Fruit fly (Drosophila melanogaster) whole organism, prepupa: ENCODE results near the gene Ppcs.

Experiments used
- CG10631 ChIP-seq: fragments of 200-800 bp; sonication (Bioruptor generic); optimal IDR thresholded peaks from 2 replicates; lab custom pipeline; 2016; ENCODE audit warnings: missing biosample characterization, missing genetic modification characterization
- CG10669 ChIP-seq: fragments of 200-800 bp; sonication (Bioruptor generic); optimal IDR thresholded peaks from 3 replicates; lab custom pipeline; 2018; ENCODE audit warnings: missing biosample characterization, mild to moderate bottlenecking, missing genetic modification characterization, moderate library complexity
- CG11294 ChIP-seq: fragments of 200-800 bp; sonication (Bioruptor generic); IDR thresholded peaks from 2 replicates; pipeline ENCODE4 v1.3.6; 2022; ENCODE audit warnings: missing biosample characterization, missing genetic modification characterization
- CG11762 ChIP-seq: fragments of 200-800 bp; sonication (Bioruptor generic); optimal IDR thresholded peaks from 3 replicates; lab custom pipeline; 2016; ENCODE audit warnings: missing biosample characterization, missing genetic modification characterization; ENCODE audit not compliant: insufficient read depth
- CG11902 ChIP-seq: fragments of 200-800 bp; sonication (Bioruptor generic); optimal IDR thresholded peaks from 3 replicates; lab custom pipeline; 2016; ENCODE audit warnings: missing biosample characterization, missing genetic modification characterization
- CG15336 ChIP-seq: fragments of 200-800 bp; sonication (Bioruptor generic); IDR thresholded peaks from 2 replicates; pipeline ENCODE4 v1.3.6; 2022; ENCODE audit warnings: missing biosample characterization, missing genetic modification characterization
- CG1621 ChIP-seq: fragments of 200-800 bp; sonication (Bioruptor generic); optimal IDR thresholded peaks from 3 replicates; lab custom pipeline; 2018; ENCODE audit warnings: missing biosample characterization, mild to moderate bottlenecking, missing genetic modification characterization
- CG16779 ChIP-seq: fragments of 200-800 bp; sonication (Bioruptor generic); optimal IDR thresholded peaks from 3 replicates; lab custom pipeline; 2017; ENCODE audit warnings: missing biosample characterization, mild to moderate bottlenecking, missing genetic modification characterization
- CG3032 ChIP-seq: fragments of 200-800 bp; optimal IDR thresholded peaks from 2 replicates; lab custom pipeline; 2019; ENCODE audit warnings: missing biosample characterization, mild to moderate bottlenecking, missing genetic modification characterization, moderate library complexity
- CG31627 ChIP-seq: fragments of 200-800 bp; sonication (Bioruptor generic); optimal IDR thresholded peaks from 3 replicates; lab custom pipeline; 2016; ENCODE audit warnings: missing biosample characterization, missing genetic modification characterization
- CG32006 ChIP-seq: fragments of 200-800 bp; sonication (Bioruptor generic); optimal IDR thresholded peaks from 3 replicates; lab custom pipeline; 2017; ENCODE audit warnings: missing biosample characterization, mild to moderate bottlenecking, missing genetic modification characterization
- CG34406 ChIP-seq: fragments of 200-800 bp; sonication (Bioruptor generic); optimal IDR thresholded peaks from 3 replicates; lab custom pipeline; 2016; ENCODE audit warnings: missing biosample characterization, missing genetic modification characterization
- CG3919 ChIP-seq: fragments of 200-800 bp; sonication (Bioruptor generic); optimal IDR thresholded peaks from 3 replicates; lab custom pipeline; 2016; ENCODE audit warnings: missing biosample characterization, missing genetic modification characterization
- CG4318 ChIP-seq: fragments of 200-800 bp; sonication (Bioruptor generic); optimal IDR thresholded peaks from 3 replicates; lab custom pipeline; 2017; ENCODE audit warnings: missing biosample characterization, mild to moderate bottlenecking, missing genetic modification characterization
- CG6163 ChIP-seq: fragments of 200-800 bp; sonication (Bioruptor generic); IDR thresholded peaks from 3 replicates; pipeline ENCODE4 v1.3.6; 2022; ENCODE audit warnings: missing biosample characterization, missing genetic modification characterization
- CG6276 ChIP-seq: fragments of 200-800 bp; sonication (Bioruptor generic); optimal IDR thresholded peaks from 2 replicates; lab custom pipeline; 2017; ENCODE audit warnings: missing biosample characterization, mild to moderate bottlenecking, missing genetic modification characterization
- CG6792 ChIP-seq: fragments of 200-800 bp; sonication (Bioruptor generic); optimal IDR thresholded peaks from 3 replicates; lab custom pipeline; 2016; ENCODE audit warnings: missing biosample characterization, missing genetic modification characterization
- CG6808 ChIP-seq: fragments of 200-800 bp; sonication (Bioruptor generic); optimal IDR thresholded peaks from 3 replicates; lab custom pipeline; 2017; ENCODE audit warnings: missing biosample characterization, missing genetic modification characterization, mild to moderate bottlenecking, moderate library complexity, missing genetic modification reagents
- CG7368 ChIP-seq: fragments of 200-800 bp; sonication (Bioruptor generic); optimal IDR thresholded peaks from 3 replicates; lab custom pipeline; 2016; ENCODE audit warnings: missing biosample characterization, missing genetic modification characterization
- CG8119 ChIP-seq: fragments of 200-800 bp; sonication (Bioruptor generic); IDR thresholded peaks from 3 replicates; pipeline ENCODE4 v1.3.6; 2022; ENCODE audit warnings: missing biosample characterization, missing genetic modification characterization
- CG8319 ChIP-seq: fragments of 200-800 bp; sonication (Bioruptor generic); optimal IDR thresholded peaks from 3 replicates; lab custom pipeline; 2016; ENCODE audit warnings: missing biosample characterization, missing genetic modification characterization
- CG9139 ChIP-seq: fragments of 200-800 bp; sonication (Bioruptor generic); optimal IDR thresholded peaks from 3 replicates; lab custom pipeline; 2017; ENCODE audit warnings: missing biosample characterization, mild to moderate bottlenecking, missing genetic modification characterization
- Eip75B ChIP-seq: fragments of 200-800 bp; sonication (Bioruptor generic); optimal IDR thresholded peaks from 3 replicates; lab custom pipeline; 2016; ENCODE audit warnings: missing biosample characterization, missing genetic modification characterization
- Eip78C ChIP-seq: fragments of 200-800 bp; sonication (Bioruptor generic); peaks from one replicate; lab custom pipeline; 2016; ENCODE audit warnings: missing biosample characterization, missing genetic modification characterization
- Ets21C ChIP-seq: fragments of 200-800 bp; sonication (Bioruptor generic); optimal IDR thresholded peaks from 3 replicates; lab custom pipeline; 2016; ENCODE audit warnings: missing biosample characterization, missing genetic modification characterization
- Ets96B ChIP-seq: fragments of 200-800 bp; optimal IDR thresholded peaks from 2 replicates; lab custom pipeline; 2019; ENCODE audit warnings: missing biosample characterization, mild to moderate bottlenecking, missing genetic modification characterization, moderate library complexity
- Gug ChIP-seq: fragments of 200-800 bp; sonication (Bioruptor generic); IDR thresholded peaks from 2 replicates; pipeline ENCODE4 v1.3.6; 2022; ENCODE audit warnings: missing biosample characterization, missing genetic modification characterization
- Hr38 ChIP-seq: sonication (Bioruptor generic); optimal IDR thresholded peaks from 2 replicates; lab custom pipeline; 2016; ENCODE audit warnings: missing biosample characterization, missing genetic modification characterization
- Hr39 ChIP-seq: fragments of 200-800 bp; sonication (Bioruptor generic); optimal IDR thresholded peaks from 2 replicates; lab custom pipeline; 2016; ENCODE audit warnings: missing biosample characterization, missing genetic modification characterization
- Hr4 ChIP-seq: fragments of 200-800 bp; sonication (Bioruptor generic); optimal IDR thresholded peaks from 3 replicates; lab custom pipeline; 2016; ENCODE audit warnings: missing biosample characterization, missing genetic modification characterization
- Lpt ChIP-seq: fragments of 200-800 bp; sonication (Bioruptor generic); optimal IDR thresholded peaks from 3 replicates; lab custom pipeline; 2016; ENCODE audit warnings: missing biosample characterization, missing genetic modification characterization
- Met ChIP-seq: fragments of 200-800 bp; sonication (Bioruptor generic); optimal IDR thresholded peaks from 3 replicates; lab custom pipeline; 2016; ENCODE audit warnings: missing biosample characterization, missing genetic modification characterization
- Smox ChIP-seq: fragments of 200-800 bp; sonication (Bioruptor generic); optimal IDR thresholded peaks from 3 replicates; lab custom pipeline; 2016; ENCODE audit warnings: missing biosample characterization, missing genetic modification characterization
- Sox102F ChIP-seq: fragments of 200-800 bp; sonication (Bioruptor generic); optimal IDR thresholded peaks from 2 replicates; lab custom pipeline; 2016; ENCODE audit warnings: missing biosample characterization, mild to moderate bottlenecking, missing genetic modification characterization
- Sox14 ChIP-seq: fragments of 200-800 bp; sonication (Bioruptor generic); optimal IDR thresholded peaks from 3 replicates; lab custom pipeline; 2016; ENCODE audit warnings: missing biosample characterization, missing genetic modification characterization
- achi ChIP-seq: fragments of 200-800 bp; sonication (Bioruptor generic); optimal IDR thresholded peaks from 3 replicates; lab custom pipeline; 2016; ENCODE audit warnings: missing biosample characterization, missing genetic modification characterization
- dsx ChIP-seq: fragments of 200-800 bp; optimal IDR thresholded peaks from 3 replicates; lab custom pipeline; 2019; ENCODE audit warnings: missing biosample characterization, mild to moderate bottlenecking, missing genetic modification characterization, moderate library complexity; ENCODE audit not compliant: poor library complexity, severe bottlenecking
- eg ChIP-seq: fragments of 200-800 bp; sonication (Bioruptor generic); IDR thresholded peaks from 3 replicates; pipeline ENCODE4 v1.3.6; 2022; ENCODE audit warnings: missing biosample characterization, missing genetic modification characterization
- fd59A ChIP-seq: fragments of 200-800 bp; sonication (Bioruptor generic); optimal IDR thresholded peaks from 2 replicates; lab custom pipeline; 2017; ENCODE audit warnings: missing biosample characterization, mild to moderate bottlenecking, missing genetic modification characterization, missing genetic modification reagents
- fkh ChIP-seq: fragments of 200-800 bp; sonication (Bioruptor generic); optimal IDR thresholded peaks from 3 replicates; lab custom pipeline; 2017; ENCODE audit warnings: missing biosample characterization, mild to moderate bottlenecking, missing genetic modification characterization, moderate library complexity
- lz ChIP-seq: fragments of 200-800 bp; sonication (Bioruptor generic); optimal IDR thresholded peaks from 3 replicates; lab custom pipeline; 2016; ENCODE audit warnings: missing biosample characterization, missing genetic modification characterization
- pdm3 ChIP-seq: fragments of 200-800 bp; sonication (Bioruptor generic); optimal IDR thresholded peaks from 3 replicates; lab custom pipeline; 2016; ENCODE audit warnings: missing biosample characterization, missing genetic modification characterization
- salr ChIP-seq, 2 experiments: fragments of 200-800 bp; sonication (Bioruptor generic); optimal IDR thresholded peaks; 3 replicates each; lab custom pipeline; 2016 to 2018; ENCODE audit warnings: missing biosample characterization in 2 of 2, missing genetic modification characterization in 2 of 2, mild to moderate bottlenecking in 1 of 2
- spab ChIP-seq: fragments of 200-800 bp; sonication (Bioruptor generic); optimal IDR thresholded peaks from 2 replicates; lab custom pipeline; 2017; ENCODE audit warnings: missing biosample characterization, mild to moderate bottlenecking, missing genetic modification characterization, missing genetic modification reagents
- ss ChIP-seq, 2 experiments: fragments of 200-800 bp; sonication (Bioruptor generic); optimal IDR thresholded peaks; 2 replicates in 1 of 2; 3 replicates in 1 of 2; lab custom pipeline; 2017 to 2018; ENCODE audit warnings: mild to moderate bottlenecking in 2 of 2, missing biosample characterization in 2 of 2, missing genetic modification characterization in 2 of 2, moderate library complexity in 1 of 2
- svp ChIP-seq: fragments of 200-800 bp; sonication (Bioruptor generic); peaks from one replicate; lab custom pipeline; 2016; ENCODE audit warnings: missing biosample characterization, missing genetic modification characterization
- vri ChIP-seq: fragments of 200-800 bp; sonication (Bioruptor generic); optimal IDR thresholded peaks from 3 replicates; lab custom pipeline; 2016; ENCODE audit warnings: missing biosample characterization, mild to moderate bottlenecking, missing genetic modification characterization

The Ppcs gene

dm6 chr3R:19106452-19106851, 41.3 kb downstream of the Ppcs start:
- TF ChIP-seq salr (GFP tag; optimal IDR thresholded peaks at IDR 0.05; lab: Kevin White, UChicago), result no peak
- no peak for TF ChIP-seq CG3919
- no peak for TF ChIP-seq CG16779 (tag; lab: Kevin White, UChicago)
- peak in 1 of 2 experiments; percentile 57 for TF ChIP-seq ss (GFP tag; optimal IDR thresholded peaks at IDR 0.05; lab: Kevin White, UChicago)
- TF ChIP-seq CG10631 (GFP tag; lab: Kevin White, UChicago), result no peak
- no peak for TF ChIP-seq fd59A (GFP tag; lab: Kevin White, UChicago)
- TF ChIP-seq dsx (GFP tag; lab: Kevin White, UChicago), result peak; percentile 2
- peak; percentile 3 for TF ChIP-seq CG9139 (GFP tag; lab: Kevin White, UChicago)
- TF ChIP-seq achi (GFP tag; lab: Kevin White, UChicago), result no peak
- no peak for TF ChIP-seq Smox
- TF ChIP-seq CG1621 (tag; lab: Kevin White, UChicago), result no peak
- TF ChIP-seq CG6808, result peak; percentile 20
- TF ChIP-seq CG31627 (GFP tag; lab: Kevin White, UChicago), result no peak
- TF ChIP-seq CG6276 (GFP tag; lab: Kevin White, UChicago), result peak; percentile 40
- TF ChIP-seq eg, result peak; percentile 34; the same call in 2 of the 3 replicates
- no peak for TF ChIP-seq spab (GFP tag; lab: Kevin White, UChicago)
- TF ChIP-seq CG6163 (GFP tag; lab: Robert Waterston, UW), result peak; percentile 19; the same call in 1 of the 3 replicates
- TF ChIP-seq, all 60 proteins: peak for 7

- TF ChIP-seq CG6163 (GFP tag; lab: Robert Waterston, UW), result peak; percentile 83
- peak; percentile 80 for TF ChIP-seq CG10669 (GFP tag; lab: Kevin White, UChicago)
- peak; percentile 18 for TF ChIP-seq CG11902
- TF ChIP-seq vri (GFP tag; lab: Kevin White, UChicago), result no peak
- TF ChIP-seq CG8319, result peak; percentile 49
- TF ChIP-seq Eip75B, result peak; percentile 78
- peak; percentile 60 for TF ChIP-seq CG6792 (GFP tag; lab: Kevin White, UChicago)
- peak; percentile 61 for TF ChIP-seq Sox102F
- TF ChIP-seq dsx (GFP tag; lab: Kevin White, UChicago), result peak; percentile 57
- TF ChIP-seq fd59A (GFP tag; lab: Kevin White, UChicago), result peak; percentile 64
- peak; percentile 82 for TF ChIP-seq Sox14 (GFP tag; lab: Kevin White, UChicago)
- peak; percentile 67 for TF ChIP-seq CG6276 (GFP tag; lab: Kevin White, UChicago)
- TF ChIP-seq CG3032 (tag; lab: Kevin White, UChicago), result peak; percentile 85
- TF ChIP-seq Met (GFP tag; lab: Kevin White, UChicago), result peak; percentile 68
- peak; percentile 53 for TF ChIP-seq Hr39
- peak; percentile 71 for TF ChIP-seq spab (GFP tag; lab: Kevin White, UChicago)
- TF ChIP-seq CG11294 (GFP tag; lab: Robert Waterston, UW), result peak; percentile 72
- peak; percentile 70 for TF ChIP-seq svp (GFP tag; lab: Kevin White, UChicago)
- TF ChIP-seq Ets96B, result peak; percentile 80
- TF ChIP-seq pdm3 (GFP tag; lab: Kevin White, UChicago), result peak; percentile 77
- peak; percentile 75 for TF ChIP-seq achi (GFP tag; lab: Kevin White, UChicago)
- TF ChIP-seq Ets21C (GFP tag; lab: Kevin White, UChicago), result peak; percentile 30
- no peak for TF ChIP-seq Hr38 (GFP tag; lab: Kevin White, UChicago)
- TF ChIP-seq Smox, result peak; percentile 68
- peak; percentile 79 for TF ChIP-seq CG1621 (tag; lab: Kevin White, UChicago)
- TF ChIP-seq lz (GFP tag; lab: Kevin White, UChicago), result peak; percentile 63
- TF ChIP-seq CG34406 (GFP tag; lab: Kevin White, UChicago), result peak; percentile 70
- TF ChIP-seq CG8119 (GFP tag; lab: Robert Waterston, UW), result peak; percentile 82
- peak; percentile 83 for TF ChIP-seq CG32006
- TF ChIP-seq CG16779 (tag; lab: Kevin White, UChicago), result peak; percentile 69
- TF ChIP-seq salr (GFP tag; optimal IDR thresholded peaks at IDR 0.05; lab: Kevin White, UChicago), result peak; percentile 48 to 77
- TF ChIP-seq CG9139 (GFP tag; lab: Kevin White, UChicago), result peak; percentile 0
- peak; percentile 54 for TF ChIP-seq CG4318 (GFP tag; lab: Kevin White, UChicago)
- TF ChIP-seq CG15336 (GFP tag; lab: Robert Waterston, UW), result peak; percentile 86
- peak; percentile 68 for TF ChIP-seq CG11762 (GFP tag; lab: Kevin White, UChicago)
- TF ChIP-seq Eip78C, result peak; percentile 92
- peak; percentile 84 for TF ChIP-seq eg
- peak; percentile 85 for TF ChIP-seq Hr4 (GFP tag; lab: Kevin White, UChicago)
- peak; percentile 79 for TF ChIP-seq CG10631 (GFP tag; lab: Kevin White, UChicago)
- TF ChIP-seq CG7368 (GFP tag; lab: Kevin White, UChicago), result peak; percentile 64
- no peak for TF ChIP-seq fkh
- TF ChIP-seq Lpt (GFP tag; lab: Kevin White, UChicago), result peak; percentile 70
- TF ChIP-seq Gug, result peak; percentile 81
- peak; percentile 84 for TF ChIP-seq CG6808
Observed at dm6 chr3R:19105821-19106220, 41.9 kb downstream of the Ppcs start.
